Fruit fly (Drosophila melanogaster) whole organism, embryonic: ENCODE data around the gene ckd.

Source experiments
- Blimp-1 ChIP-seq: fragments of 200-800 bp; sonication (Bioruptor generic); optimal IDR thresholded peaks from 3 replicates; lab custom pipeline; 2018; ENCODE audit warnings: missing biosample characterization, missing genetic modification characterization, mild to moderate bottlenecking, moderate library complexity, missing genetic modification reagents
- CG11723 ChIP-seq: fragments of 200-800 bp; sonication (Bioruptor generic); optimal IDR thresholded peaks from 2 replicates; lab custom pipeline; 2017; ENCODE audit warnings: missing biosample characterization, mild to moderate bottlenecking, missing genetic modification characterization
- CG12071 ChIP-seq: fragments of 200-800 bp; sonication (Bioruptor generic); optimal IDR thresholded peaks from 3 replicates; lab custom pipeline; 2018; ENCODE audit warnings: missing biosample characterization, mild to moderate bottlenecking, missing genetic modification characterization
- CG12104 ChIP-seq: fragments of 200-800 bp; sonication (Bioruptor generic); optimal IDR thresholded peaks from 3 replicates; lab custom pipeline; 2016; ENCODE audit warnings: missing biosample characterization, missing genetic modification characterization
- CG1233 ChIP-seq: fragments of 200-800 bp; sonication (Bioruptor generic); optimal IDR thresholded peaks from 4 replicates; lab custom pipeline; 2018; ENCODE audit warnings: missing biosample characterization, mild to moderate bottlenecking, missing genetic modification characterization
- CG13287 ChIP-seq: fragments of 200-800 bp; sonication (Bioruptor generic); IDR thresholded peaks from 2 replicates; pipeline ENCODE4 v1.3.6; 2022; ENCODE audit warnings: missing biosample characterization, missing genetic modification characterization; ENCODE audit not compliant: partially characterized antibody
- CG14860 ChIP-seq: fragments of 200-800 bp; sonication (Bioruptor generic); IDR thresholded peaks from 3 replicates; pipeline ENCODE4 v1.3.6; 2022; ENCODE audit warnings: missing biosample characterization, missing genetic modification characterization; ENCODE audit not compliant: partially characterized antibody
- CG15073 ChIP-seq: fragments of 200-800 bp; sonication (Bioruptor generic); optimal IDR thresholded peaks from 2 replicates; lab custom pipeline; 2016; ENCODE audit warnings: missing biosample characterization, missing genetic modification characterization
- CG1529 ChIP-seq: fragments of 200-800 bp; sonication (Bioruptor generic); optimal IDR thresholded peaks from 3 replicates; lab custom pipeline; 2018; ENCODE audit warnings: missing biosample characterization, missing genetic modification characterization
- CG1647 ChIP-seq: fragments of 200-800 bp; sonication (Bioruptor generic); optimal IDR thresholded peaks from 3 replicates; lab custom pipeline; 2016; ENCODE audit warnings: missing biosample characterization, missing genetic modification characterization
- CG1792 ChIP-seq: fragments of 200-800 bp; sonication (Bioruptor generic); optimal IDR thresholded peaks from 2 replicates; lab custom pipeline; 2016; ENCODE audit warnings: missing biosample characterization, missing genetic modification characterization
- CG31365 ChIP-seq: fragments of 200-800 bp; sonication (Bioruptor generic); optimal IDR thresholded peaks from 2 replicates; lab custom pipeline; 2018; ENCODE audit warnings: missing biosample characterization, mild to moderate bottlenecking, missing genetic modification characterization
- CG3726 ChIP-seq: fragments of 200-800 bp; sonication (Bioruptor generic); IDR thresholded peaks from 3 replicates; pipeline ENCODE4, ENCODE4 v1.3.6; 2022; ENCODE audit warnings: missing biosample characterization, missing genetic modification characterization
- CG3995 ChIP-seq: fragments of 200-800 bp; sonication (Bioruptor generic); optimal IDR thresholded peaks from 3 replicates; lab custom pipeline; 2016; ENCODE audit warnings: missing biosample characterization, missing genetic modification characterization
- CG4282 ChIP-seq: fragments of 200-800 bp; sonication (Bioruptor generic); optimal IDR thresholded peaks from 2 replicates; lab custom pipeline; 2016; ENCODE audit warnings: missing biosample characterization, missing genetic modification characterization
- CG7556 ChIP-seq: fragments of 200-800 bp; sonication (Bioruptor generic); optimal IDR thresholded peaks from 2 replicates; lab custom pipeline; 2017; ENCODE audit warnings: missing biosample characterization, mild to moderate bottlenecking, missing genetic modification characterization
- CG7987 ChIP-seq: fragments of 200-800 bp; sonication (Bioruptor generic); optimal IDR thresholded peaks from 2 replicates; lab custom pipeline; 2018; ENCODE audit warnings: missing biosample characterization, mild to moderate bottlenecking, missing genetic modification characterization, moderate library complexity
- CG8089 ChIP-seq: fragments of 200-800 bp; sonication (Bioruptor generic); optimal IDR thresholded peaks from 3 replicates; lab custom pipeline; 2016; ENCODE audit warnings: missing biosample characterization, missing genetic modification characterization
- CG8281 ChIP-seq: fragments of 200-800 bp; sonication (Bioruptor generic); optimal IDR thresholded peaks from 2 replicates; lab custom pipeline; 2018; ENCODE audit warnings: missing biosample characterization, mild to moderate bottlenecking, missing genetic modification characterization, moderate library complexity
- CG9817 ChIP-seq: fragments of 200-800 bp; sonication (Bioruptor generic); optimal IDR thresholded peaks from 2 replicates; lab custom pipeline; 2018; ENCODE audit warnings: missing biosample characterization, mild to moderate bottlenecking, missing genetic modification characterization, moderate library complexity
- D19A ChIP-seq: fragments of 200-800 bp; optimal IDR thresholded peaks from 3 replicates; lab custom pipeline; 2019; ENCODE audit warnings: missing biosample characterization, mild to moderate bottlenecking, missing genetic modification characterization, moderate library complexity
- Dad ChIP-seq: fragments of 200-800 bp; sonication (Bioruptor generic); optimal IDR thresholded peaks from 3 replicates; lab custom pipeline; 2016; ENCODE audit warnings: missing biosample characterization, missing genetic modification characterization
- Dip3 ChIP-seq: fragments of 200-800 bp; sonication (Bioruptor generic); optimal IDR thresholded peaks from 3 replicates; lab custom pipeline; 2016; ENCODE audit warnings: missing biosample characterization, missing genetic modification characterization
- Ets97D ChIP-seq: fragments of 200-800 bp; sonication (Bioruptor generic); optimal IDR thresholded peaks from 3 replicates; lab custom pipeline; 2016; ENCODE audit warnings: missing biosample characterization, missing genetic modification characterization
- Gsc ChIP-seq: fragments of 200-800 bp; sonication (Bioruptor generic); IDR thresholded peaks from 2 replicates; pipeline ENCODE4 v1.3.6; 2022; ENCODE audit warnings: missing biosample characterization, missing genetic modification characterization
- H15 ChIP-seq: fragments of 200-800 bp; sonication (Bioruptor generic); IDR thresholded peaks from 3 replicates; pipeline ENCODE4 v1.3.6; 2022; ENCODE audit warnings: missing biosample characterization, missing genetic modification characterization
- Hmx ChIP-seq: fragments of 200-800 bp; sonication (Bioruptor generic); optimal IDR thresholded peaks from 2 replicates; lab custom pipeline; 2016; ENCODE audit warnings: missing biosample characterization, missing genetic modification characterization
- Lhr ChIP-seq: fragments of 200-800 bp; sonication (Bioruptor generic); optimal IDR thresholded peaks from 3 replicates; lab custom pipeline; 2017; ENCODE audit warnings: mild to moderate bottlenecking, missing biosample characterization, missing genetic modification reagents, missing genetic modification characterization
- Meics ChIP-seq: fragments of 200-800 bp; sonication (Bioruptor generic); optimal IDR thresholded peaks from 2 replicates; lab custom pipeline; 2017; ENCODE audit warnings: missing biosample characterization, mild to moderate bottlenecking, missing genetic modification characterization
- Mrtf ChIP-seq: fragments of 200-800 bp; sonication (Bioruptor generic); IDR thresholded peaks from 3 replicates; pipeline ENCODE4 v1.3.6; 2022; ENCODE audit warnings: missing biosample characterization, missing genetic modification characterization
- NK7.1 ChIP-seq: fragments of 200-800 bp; sonication (Bioruptor generic); optimal IDR thresholded peaks from 3 replicates; lab custom pipeline; 2016; ENCODE audit warnings: missing biosample characterization, missing genetic modification characterization
- Optix ChIP-seq: fragments of 200-800 bp; sonication (Bioruptor generic); IDR thresholded peaks from 3 replicates; pipeline ENCODE4 v1.3.6; 2022; ENCODE audit warnings: missing biosample characterization, missing genetic modification characterization
- Rx ChIP-seq: fragments of 200-800 bp; sonication (Bioruptor generic); IDR thresholded peaks from 2 replicates; pipeline ENCODE4 v1.3.6; 2022; ENCODE audit warnings: missing biosample characterization, missing genetic modification characterization
- Six4 ChIP-seq: fragments of 200-800 bp; sonication (Bioruptor generic); optimal IDR thresholded peaks from 2 replicates; lab custom pipeline; 2016; ENCODE audit warnings: missing biosample characterization, missing genetic modification characterization
- Sry-δ ChIP-seq: fragments of 200-800 bp; sonication (Bioruptor generic); optimal IDR thresholded peaks from 2 replicates; lab custom pipeline; 2016; ENCODE audit warnings: missing biosample characterization, missing genetic modification characterization
- chm ChIP-seq: fragments of 200-800 bp; sonication (Bioruptor generic); IDR thresholded peaks from 2 replicates; pipeline ENCODE4 v1.3.6; 2022; ENCODE audit warnings: missing biosample characterization, missing genetic modification characterization
- eyg ChIP-seq: fragments of 200-800 bp; sonication (Bioruptor generic); optimal IDR thresholded peaks from 3 replicates; lab custom pipeline; 2016; ENCODE audit warnings: missing biosample characterization, missing genetic modification characterization
- gcm2 ChIP-seq: fragments of 200-800 bp; sonication (Bioruptor generic); optimal IDR thresholded peaks from 2 replicates; lab custom pipeline; 2016; ENCODE audit warnings: missing biosample characterization, missing genetic modification characterization
- grn ChIP-seq: fragments of 200-800 bp; sonication (Bioruptor generic); optimal IDR thresholded peaks from 3 replicates; lab custom pipeline; 2017; ENCODE audit warnings: missing biosample characterization, missing genetic modification characterization
- jumu ChIP-seq: fragments of 200-800 bp; sonication (Bioruptor generic); optimal IDR thresholded peaks from 3 replicates; lab custom pipeline; 2016; ENCODE audit warnings: missing biosample characterization, missing genetic modification characterization
- ken ChIP-seq: fragments of 200-800 bp; sonication (Bioruptor generic); IDR thresholded peaks from 3 replicates; pipeline ENCODE4 v1.3.6; 2022; ENCODE audit warnings: missing biosample characterization, missing genetic modification characterization
- klu ChIP-seq: fragments of 200-800 bp; sonication (Bioruptor generic); IDR thresholded peaks from 2 replicates; pipeline ENCODE4 v1.3.6; 2022; ENCODE audit warnings: missing biosample characterization, missing genetic modification characterization
- lbe ChIP-seq: fragments of 200-800 bp; sonication (Bioruptor generic); optimal IDR thresholded peaks from 2 replicates; lab custom pipeline; 2016; ENCODE audit warnings: missing biosample characterization, mild to moderate bottlenecking, missing genetic modification characterization
- ranshi ChIP-seq: fragments of 200-800 bp; sonication (Bioruptor generic); IDR thresholded peaks from 2 replicates; pipeline ENCODE4 v1.3.6; 2022; ENCODE audit warnings: missing biosample characterization, missing genetic modification characterization
- sima ChIP-seq: fragments of 200-800 bp; sonication (Bioruptor generic); optimal IDR thresholded peaks from 2 replicates; lab custom pipeline; 2016; ENCODE audit warnings: missing biosample characterization, missing genetic modification characterization
- trem ChIP-seq: fragments of 200-800 bp; optimal IDR thresholded peaks from 3 replicates; lab custom pipeline; 2019; ENCODE audit warnings: missing biosample characterization, mild to moderate bottlenecking, missing genetic modification characterization, moderate library complexity
- vfl ChIP-seq: fragments of 200-800 bp; sonication (Bioruptor generic); optimal IDR thresholded peaks from 2 replicates; lab custom pipeline; 2016; ENCODE audit warnings: missing biosample characterization, missing genetic modification characterization
- wek ChIP-seq: fragments of 200-800 bp; sonication (Bioruptor generic); optimal IDR thresholded peaks from 3 replicates; lab custom pipeline; 2018; ENCODE audit warnings: missing biosample characterization, mild to moderate bottlenecking, missing genetic modification characterization, moderate library complexity
- zf30C ChIP-seq: fragments of 200-800 bp; sonication (Bioruptor generic); optimal IDR thresholded peaks from 3 replicates; lab custom pipeline; 2018; ENCODE audit warnings: missing biosample characterization, mild to moderate bottlenecking, missing genetic modification characterization
- zfh1 ChIP-seq: fragments of 200-800 bp; sonication (Bioruptor generic); IDR thresholded peaks from 3 replicates; pipeline ENCODE4 v1.3.6; 2022; ENCODE audit warnings: missing biosample characterization, missing genetic modification characterization

The ckd gene

dm6 chr3L:3222643-3223389 lies 34.9 kb upstream of the ckd start, which contains the start of the genes RpL28 and eIF1 (continued):
- TF ChIP-seq Dip3 (GFP tag; lab: Kevin White, UChicago): peak; percentile 91
- peak; percentile 93 for TF ChIP-seq zfh1 (GFP tag; lab: Robert Waterston, UW)
- peak; percentile 88 for TF ChIP-seq CG9817 (tag; lab: Kevin White, UChicago)
- TF ChIP-seq CG31365 (tag; lab: Kevin White, UChicago): peak; percentile 83
- TF ChIP-seq Blimp-1 (GFP tag; lab: Kevin White, UChicago): peak; percentile 69
- TF ChIP-seq grn: peak; percentile 83
- TF ChIP-seq CG3995 (GFP tag; lab: Kevin White, UChicago): peak; percentile 87
- TF ChIP-seq CG1529 (GFP tag; lab: Kevin White, UChicago): peak; percentile 89
- TF ChIP-seq Ets97D (GFP tag; lab: Kevin White, UChicago): peak; percentile 99
- TF ChIP-seq Dad (GFP tag; lab: Kevin White, UChicago): peak; percentile 88
- peak; percentile 81 for TF ChIP-seq Optix
- TF ChIP-seq Rx (GFP tag; lab: Robert Waterston, UW): peak; percentile 94
- peak; percentile 87 for TF ChIP-seq ranshi (GFP tag; lab: Robert Waterston, UW)
- peak; percentile 81 for TF ChIP-seq klu (GFP tag; lab: Robert Waterston, UW)
- TF ChIP-seq CG13287: peak; percentile 78
- TF ChIP-seq zf30C (GFP tag; lab: Kevin White, UChicago): peak; percentile 66
- TF ChIP-seq Sry-δ (GFP tag; lab: Kevin White, UChicago): peak; percentile 89
- peak; percentile 89 for TF ChIP-seq ken (GFP tag; lab: Robert Waterston, UW)
- peak; percentile 96 for TF ChIP-seq chm (GFP tag; lab: Robert Waterston, UW)
- TF ChIP-seq Six4 (GFP tag; lab: Kevin White, UChicago): peak; percentile 90
- peak; percentile 60; the same call in 2 of the 3 replicates for TF ChIP-seq CG14860 (GFP tag; lab: Robert Waterston, UW)
- peak; percentile 90 for TF ChIP-seq wek (GFP tag; lab: Kevin White, UChicago)
- peak; percentile 62 for TF ChIP-seq Hmx (GFP tag; lab: Kevin White, UChicago)
- peak; percentile 96 for TF ChIP-seq CG1233 (GFP tag; lab: Kevin White, UChicago)
- TF ChIP-seq CG3726: peak; percentile 83; the same call in 2 of the 3 replicates
- peak; percentile 87 for TF ChIP-seq eyg
- peak; percentile 93 for TF ChIP-seq CG8089 (GFP tag; lab: Kevin White, UChicago)
- TF ChIP-seq lbe (GFP tag; lab: Kevin White, UChicago): peak; percentile 86
- peak; percentile 46 for TF ChIP-seq sima (GFP tag; lab: Kevin White, UChicago)
- peak; percentile 75 for TF ChIP-seq CG8281
- peak; percentile 85 for TF ChIP-seq CG7556 (GFP tag; lab: Kevin White, UChicago)
- TF ChIP-seq CG12104 (GFP tag; lab: Kevin White, UChicago): peak; percentile 96
- peak; percentile 92 for TF ChIP-seq CG12071 (GFP tag; lab: Kevin White, UChicago)
- peak; percentile 84 for TF ChIP-seq jumu (GFP tag; lab: Kevin White, UChicago)
- TF ChIP-seq vfl (GFP tag; lab: Kevin White, UChicago): peak; percentile 88
- peak; percentile 80; the same call in 2 of the 3 replicates for TF ChIP-seq Mrtf
- TF ChIP-seq CG7987 (GFP tag; lab: Kevin White, UChicago): peak; percentile 98
- TF ChIP-seq D19A (tag; lab: Kevin White, UChicago): peak; percentile 59
- peak; percentile 79 for TF ChIP-seq H15 (GFP tag; lab: Robert Waterston, UW)
- TF ChIP-seq Meics (GFP tag; lab: Kevin White, UChicago): peak; percentile 96
- no peak for TF ChIP-seq Gsc (GFP tag; lab: Robert Waterston, UW)
- TF ChIP-seq CG4282: peak; percentile 64
- TF ChIP-seq CG1647 (GFP tag; lab: Kevin White, UChicago): peak; percentile 91
- TF ChIP-seq Lhr (GFP tag; lab: Kevin White, UChicago): peak; percentile 94
- TF ChIP-seq CG1792 (GFP tag; lab: Kevin White, UChicago): peak; percentile 81
- TF ChIP-seq CG11723 (GFP tag; lab: Kevin White, UChicago): peak; percentile 37
- peak; percentile 99 for TF ChIP-seq trem
- TF ChIP-seq CG15073 (GFP tag; lab: Kevin White, UChicago): no peak
- TF ChIP-seq NK7.1 (GFP tag; lab: Kevin White, UChicago): peak; percentile 84
- TF ChIP-seq gcm2 (GFP tag; lab: Kevin White, UChicago): peak; percentile 90
